Worm (Caenorhabditis elegans) whole organism, L2 larva: Measurements from ENCODE around the gene F33D4.4.

Experiments
- F13H6.1 ChIP-seq: sonication (generic microtip); optimal IDR thresholded peaks from 2 replicates; lab custom pipeline; 2016; ENCODE audit warnings: missing genetic modification characterization, missing compliant biosample characterization
- Y55F3AM.14 ChIP-seq: fragments of 200-800 bp; sonication (Bioruptor generic); optimal IDR thresholded peaks from 2 replicates; lab custom pipeline; 2018; ENCODE audit warnings: mild to moderate bottlenecking, missing genetic modification characterization, missing compliant biosample characterization
- ZK546.5 ChIP-seq: sonication (generic microtip); optimal IDR thresholded peaks from 2 replicates; lab custom pipeline; 2017; ENCODE audit warnings: missing biosample characterization, missing genetic modification characterization
- ama-1 ChIP-seq: fragments of 150-350 bp; optimal IDR thresholded peaks from 2 replicates; lab custom pipeline; 2018; ENCODE audit warnings: inconsistent platforms
- blmp-1 ChIP-seq: sonication (generic microtip); optimal IDR thresholded peaks from 2 replicates; lab custom pipeline; 2017; ENCODE audit warnings: missing genetic modification characterization, mild to moderate bottlenecking, missing compliant biosample characterization, antibody characterized with exemption, moderate library complexity; ENCODE audit not compliant: insufficient read depth
- ceh-16 ChIP-seq: fragments of 150-350 bp; optimal IDR thresholded peaks from 2 replicates; lab custom pipeline; 2014; ENCODE audit warnings: missing biosample characterization, missing genetic modification characterization
- ceh-82 ChIP-seq: fragments of 150-350 bp; optimal IDR thresholded peaks from 2 replicates; lab custom pipeline; 2014; ENCODE audit warnings: missing biosample characterization, missing genetic modification characterization
- crh-2 ChIP-seq: sonication (generic microtip); optimal IDR thresholded peaks from 2 replicates; lab custom pipeline; 2017; ENCODE audit warnings: missing biosample characterization, missing genetic modification characterization
- dmd-4 ChIP-seq: sonication (generic microtip); optimal IDR thresholded peaks from 2 replicates; lab custom pipeline; 2017; ENCODE audit warnings: missing biosample characterization, missing genetic modification characterization
- elt-3 ChIP-seq: sonication (generic microtip); optimal IDR thresholded peaks from 2 replicates; lab custom pipeline; 2017; ENCODE audit warnings: missing biosample characterization, missing genetic modification characterization
- fos-1 ChIP-seq: fragments of 150-350 bp; optimal IDR thresholded peaks from 2 replicates; lab custom pipeline; 2014; ENCODE audit warnings: missing biosample characterization, missing genetic modification characterization
- lin-11 ChIP-seq: fragments of 150-350 bp; sonication (generic microtip); optimal IDR thresholded peaks from 2 replicates; lab custom pipeline; 2014; ENCODE audit warnings: missing biosample characterization, missing genetic modification characterization, inconsistent platforms, mixed read lengths
- lin-39 ChIP-seq: fragments of 150-350 bp; optimal IDR thresholded peaks from 2 replicates; lab custom pipeline; 2014; ENCODE audit warnings: missing biosample characterization, missing genetic modification reagents, missing genetic modification characterization
- lsy-2 ChIP-seq, 2 experiments: fragments of 150-350 bp in 1 of 2; sonication (generic microtip) in 1 of 2; optimal IDR thresholded peaks; 2 replicates each; lab custom pipeline; 2014 to 2017; ENCODE audit warnings: missing biosample characterization in 2 of 2, missing genetic modification characterization in 2 of 2
- mab-5 ChIP-seq: fragments of 150-350 bp; optimal IDR thresholded peaks from 2 replicates; lab custom pipeline; 2014; ENCODE audit warnings: missing biosample characterization, missing genetic modification characterization
- mbf-1 ChIP-seq: sonication (generic microtip); optimal IDR thresholded peaks from 2 replicates; lab custom pipeline; 2017; ENCODE audit warnings: missing biosample characterization, missing genetic modification characterization
- mdl-1 ChIP-seq, 2 experiments: fragments of 150-350 bp in 1 of 2; sonication (generic microtip) in 1 of 2; optimal IDR thresholded peaks; 2 replicates each; lab custom pipeline; 2017; ENCODE audit warnings: missing biosample characterization in 2 of 2, missing genetic modification characterization in 2 of 2
- nhr-10 ChIP-seq: sonication (generic microtip); optimal IDR thresholded peaks from 2 replicates; lab custom pipeline; 2017; ENCODE audit warnings: missing biosample characterization, missing genetic modification characterization
- nhr-12 ChIP-seq: fragments of 150-350 bp; optimal IDR thresholded peaks from 2 replicates; lab custom pipeline; 2014; ENCODE audit warnings: missing biosample characterization, missing genetic modification characterization
- nhr-129 ChIP-seq: fragments of 150-350 bp; optimal IDR thresholded peaks from 2 replicates; lab custom pipeline; 2014; ENCODE audit warnings: missing biosample characterization, missing genetic modification characterization
- nhr-21 ChIP-seq: fragments of 150-350 bp; optimal IDR thresholded peaks from 2 replicates; lab custom pipeline; 2014; ENCODE audit warnings: missing biosample characterization, missing genetic modification characterization
- nhr-25 ChIP-seq: fragments of 150-350 bp; sonication (generic microtip); optimal IDR thresholded peaks from 3 replicates; lab custom pipeline; 2014; ENCODE audit warnings: missing biosample characterization, missing genetic modification characterization
- nhr-77 ChIP-seq: fragments of 150-350 bp; optimal IDR thresholded peaks from 2 replicates; lab custom pipeline; 2014; ENCODE audit warnings: missing biosample characterization, missing genetic modification characterization
- peb-1 ChIP-seq: fragments of 150-350 bp; optimal IDR thresholded peaks from 2 replicates; lab custom pipeline; 2014; ENCODE audit warnings: missing biosample characterization, missing genetic modification characterization
- skn-1 ChIP-seq: sonication (generic microtip); optimal IDR thresholded peaks from 2 replicates; lab custom pipeline; 2017; ENCODE audit warnings: missing biosample characterization, missing genetic modification characterization
- sma-3 ChIP-seq: sonication (generic microtip); optimal IDR thresholded peaks from 2 replicates; lab custom pipeline; 2016; ENCODE audit warnings: missing genetic modification reagents, missing genetic modification characterization, missing compliant biosample characterization
- sma-9 ChIP-seq, 2 experiments: fragments of 150-350 bp in 1 of 2; sonication (generic microtip) in 1 of 2; optimal IDR thresholded peaks; 2 replicates each; lab custom pipeline; 2014 to 2016; ENCODE audit warnings: missing genetic modification characterization in 2 of 2, mild to moderate bottlenecking in 1 of 2, missing biosample characterization in 1 of 2, missing compliant biosample characterization in 1 of 2, missing genetic modification reagents in 1 of 2, moderate library complexity in 1 of 2
- snpc-4 ChIP-seq: fragments of 150-350 bp; optimal IDR thresholded peaks from 2 replicates; lab custom pipeline; 2014; ENCODE audit warnings: missing biosample characterization, missing genetic modification characterization
- unc-39 ChIP-seq: fragments of 150-350 bp; optimal IDR thresholded peaks from 2 replicates; lab custom pipeline; 2014; ENCODE audit warnings: missing biosample characterization, missing genetic modification characterization
- unc-55 ChIP-seq: fragments of 150-350 bp; sonication (generic microtip); optimal IDR thresholded peaks from 3 replicates; lab custom pipeline; 2014; ENCODE audit warnings: missing biosample characterization, missing genetic modification reagents, missing genetic modification characterization
- zag-1 ChIP-seq: fragments of 150-350 bp; optimal IDR thresholded peaks from 2 replicates; lab custom pipeline; 2014; ENCODE audit warnings: missing biosample characterization, missing genetic modification characterization
- ztf-1 ChIP-seq: fragments of 200-800 bp; sonication (Bioruptor generic); conservative IDR thresholded peaks from 2 replicates; pipeline ENCODE4 v1.3.6; 2022; ENCODE audit warnings: missing genetic modification characterization, missing compliant biosample characterization
- ztf-4 ChIP-seq: fragments of 150-350 bp; optimal IDR thresholded peaks from 2 replicates; lab custom pipeline; 2014; ENCODE audit warnings: missing biosample characterization, missing genetic modification characterization

The F33D4.4 gene

DNA sequence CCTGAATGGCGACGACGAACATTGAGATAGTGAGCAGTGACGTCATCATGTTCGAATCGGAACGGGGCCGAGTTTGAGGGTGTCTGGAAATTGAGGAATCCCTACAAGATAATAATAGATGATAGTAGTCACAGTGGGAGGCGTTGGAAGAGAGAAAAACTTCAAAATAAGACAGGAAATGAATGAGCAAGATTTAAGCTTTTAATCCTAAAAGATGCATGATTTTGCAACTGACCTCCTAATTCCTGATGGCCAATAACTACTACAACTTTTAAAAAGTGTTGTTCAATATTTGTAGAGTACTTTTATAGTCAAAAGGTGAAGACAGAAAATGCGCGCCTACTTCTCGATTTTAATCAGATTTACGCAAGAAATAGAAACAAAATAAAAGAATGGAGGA lies 8.4 kb downstream of the F33D4.4 start, which contains the start of gene flp-13:
TSS of gene flp-13 (minus strand) at position 101 of the 400 bp plus-strand sequence.
- TF ChIP-seq ztf-4 (tag; lab: Kevin White, UChicago) (no peak), nhr-77 (no peak), nhr-129 (tag; lab: Kevin White, UChicago) (no peak), peb-1 (no peak), snpc-4 (tag; lab: Kevin White, UChicago) (no peak), skn-1 (tag; lab: Kevin White, UChicago) (no peak), blmp-1 (tag; lab: Kevin White, UChicago) (no peak), zag-1 (tag; lab: Kevin White, UChicago) (no peak), mab-5 (tag; lab: Kevin White, UChicago) (no peak), nhr-12 (tag; lab: Kevin White, UChicago) (no peak), ZK546.5 (no peak), ceh-16 (tag; lab: Kevin White, UChicago) (no peak), ztf-1 (GFP tag; lab: Robert Waterston, UW) (no peak), sma-9 (GFP tag; optimal IDR thresholded peaks at IDR 0.05; lab: Kevin White, UChicago) (no peak), sma-9 (tag; optimal IDR thresholded peaks at IDR 0.05; lab: Kevin White, UChicago) (no peak), elt-3 (tag; lab: Kevin White, UChicago) (no peak)

DNA sequence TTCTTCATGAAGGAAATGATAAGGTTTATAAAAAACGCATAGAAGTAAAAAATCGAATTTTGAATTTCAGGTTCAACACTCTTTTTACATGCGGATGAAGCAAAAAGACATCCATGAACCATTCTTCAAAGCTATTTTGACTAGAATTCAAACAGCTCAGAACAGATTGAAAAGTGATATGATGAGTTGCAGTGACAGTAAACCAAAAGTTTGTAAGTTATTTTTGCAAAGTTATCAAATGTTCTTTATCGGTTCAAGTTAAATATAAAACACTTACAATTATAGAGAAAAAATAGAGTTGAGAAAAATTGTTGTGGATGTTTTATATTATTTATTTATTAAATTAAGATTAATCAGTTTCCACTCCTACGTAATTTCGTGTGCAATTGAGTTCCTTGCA lies 14.3 kb downstream of the F33D4.4 start:
- TF ChIP-seq ztf-1 (GFP tag; lab: Robert Waterston, UW) (no peak), nhr-12 (tag; lab: Kevin White, UChicago) (no peak), dmd-4 (tag; lab: Kevin White, UChicago) (no peak), ceh-82 (tag; lab: Kevin White, UChicago) (no peak), mdl-1 (tag; optimal IDR thresholded peaks at IDR 0.05; lab: Kevin White, UChicago) (no peak), lin-11 (no peak), elt-3 (tag; lab: Kevin White, UChicago) (no peak), nhr-129 (tag; lab: Kevin White, UChicago) (no peak), nhr-21 (no peak), mbf-1 (tag; lab: Kevin White, UChicago) (no peak), F13H6.1 (tag; lab: Kevin White, UChicago) (no peak), ama-1 (no peak), sma-9 (GFP tag; optimal IDR thresholded peaks at IDR 0.05; lab: Kevin White, UChicago) (no peak), sma-9 (tag; optimal IDR thresholded peaks at IDR 0.05; lab: Kevin White, UChicago) (no peak), ceh-16 (tag; lab: Kevin White, UChicago) (no peak), unc-55 (no peak), ZK546.5 (no peak), skn-1 (tag; lab: Kevin White, UChicago) (no peak)

DNA sequence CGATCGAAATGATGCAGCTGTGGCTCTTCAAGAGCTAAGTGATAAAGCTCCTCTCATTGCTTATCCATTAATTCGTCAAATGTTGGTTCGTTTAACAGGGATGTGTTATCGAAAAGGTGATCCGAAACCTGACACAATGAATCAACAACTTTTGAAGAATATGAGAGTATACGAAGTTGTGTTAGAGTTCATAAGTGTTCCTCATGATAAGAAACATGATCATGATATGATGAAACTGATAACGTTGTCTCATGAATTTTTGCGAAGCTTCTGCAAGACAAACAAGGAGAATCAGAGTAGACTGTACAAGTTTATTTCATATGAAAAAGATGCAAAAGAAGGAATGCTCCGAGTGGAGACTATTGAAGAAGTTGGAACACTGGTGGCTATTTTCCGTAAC lies 17.4 kb downstream of the F33D4.4 start:
- TF ChIP-seq sma-9 (GFP tag; optimal IDR thresholded peaks at IDR 0.05; lab: Kevin White, UChicago) = peak; percentile 17
- TF ChIP-seq sma-9 (tag; optimal IDR thresholded peaks at IDR 0.05; lab: Kevin White, UChicago) = no peak
- TF ChIP-seq lsy-2 (tag; optimal IDR thresholded peaks at IDR 0.05; lab: Kevin White, UChicago) = no peak
- TF ChIP-seq mbf-1 (tag; lab: Kevin White, UChicago) = no peak
- TF ChIP-seq nhr-77 = no peak
- TF ChIP-seq nhr-10 (tag; lab: Kevin White, UChicago) = no peak
- TF ChIP-seq nhr-129 (tag; lab: Kevin White, UChicago) = peak; percentile 75
- no peak for TF ChIP-seq elt-3 (tag; lab: Kevin White, UChicago)
- peak; percentile 73 for TF ChIP-seq fos-1 (tag; lab: Kevin White, UChicago)
- no peak for TF ChIP-seq nhr-25 (tag; lab: Kevin White, UChicago)
- no peak for TF ChIP-seq Y55F3AM.14 (GFP tag; lab: Kevin White, UChicago)
- no peak for TF ChIP-seq peb-1
- TF ChIP-seq unc-39 = no peak
- no peak for TF ChIP-seq blmp-1 (tag; lab: Kevin White, UChicago)
- no peak for TF ChIP-seq sma-3 (GFP tag; lab: Kevin White, UChicago)
- no peak for TF ChIP-seq skn-1 (tag; lab: Kevin White, UChicago)
- no peak for TF ChIP-seq F13H6.1 (tag; lab: Kevin White, UChicago)
- no peak for TF ChIP-seq ZK546.5
- peak; percentile 30 for TF ChIP-seq crh-2 (tag; lab: Kevin White, UChicago)

DNA sequence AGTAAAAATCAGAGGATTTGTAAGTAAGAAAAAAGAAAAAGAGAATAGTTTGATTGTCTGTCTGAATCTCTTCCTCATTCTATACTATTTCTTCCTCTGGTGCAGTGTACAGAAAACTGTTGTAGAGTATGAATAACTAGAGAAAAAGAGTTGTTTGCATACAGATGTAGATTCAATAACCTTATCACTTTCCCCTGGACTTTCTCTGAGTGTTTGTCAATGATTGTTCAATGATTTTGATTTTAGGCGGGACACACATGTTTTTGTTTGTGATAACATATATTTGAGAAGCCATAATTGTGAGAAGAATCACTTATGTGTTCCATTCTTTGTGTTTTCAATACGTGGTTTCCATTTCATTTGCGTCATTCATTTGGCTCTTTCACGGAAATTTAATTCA lies 27.6 kb downstream of the F33D4.4 start:
- TF ChIP-seq lin-39 (no peak), fos-1 (tag; lab: Kevin White, UChicago) (peak; percentile 55), ceh-82 (tag; lab: Kevin White, UChicago) (no peak), sma-9 (GFP tag; optimal IDR thresholded peaks at IDR 0.05; lab: Kevin White, UChicago) (peak; percentile 18), sma-9 (tag; optimal IDR thresholded peaks at IDR 0.05; lab: Kevin White, UChicago) (no peak), crh-2 (tag; lab: Kevin White, UChicago) (peak; percentile 55), F13H6.1 (tag; lab: Kevin White, UChicago) (peak; percentile 10)
